Fruit fly (Drosophila melanogaster) Kc167 (cell line): ENCODE results near the gene Cwc25.

ENCODE experiments used
- Myc ChIP-seq: fragments of >200 bp; optimal IDR thresholded peaks from 2 replicates; lab custom pipeline; 2017; ENCODE audit warnings: missing external identifiers
- Sin3A ChIP-seq: fragments of >200 bp; optimal IDR thresholded peaks from 2 replicates; lab custom pipeline; 2018; ENCODE audit warnings: missing external identifiers
- h ChIP-seq: fragments of >200 bp; optimal IDR thresholded peaks from 3 replicates; lab custom pipeline; 2018; ENCODE audit warnings: missing external identifiers
- insv ChIP-seq: fragments of >200 bp; optimal IDR thresholded peaks from 3 replicates; lab custom pipeline; 2018; ENCODE audit warnings: missing external identifiers
- psq ChIP-seq: fragments of >200 bp; optimal IDR thresholded peaks from 2 replicates; lab custom pipeline; 2017; ENCODE audit warnings: missing external identifiers
- ttk ChIP-seq: sonication (Bioruptor generic); optimal IDR thresholded peaks from 2 replicates; lab custom pipeline; 2017; ENCODE audit warnings: missing external identifiers

Gene Cwc25

dm6 chr2L:2732139-2732830 is 12.6 kb upstream of the Cwc25 start:
- no peak for TF ChIP-seq psq
- no peak for TF ChIP-seq Myc (lab: Kevin White, UChicago)
- TF ChIP-seq h (lab: Kevin White, UChicago), result no peak
- TF ChIP-seq ttk (lab: Kevin White, UChicago), result no peak
- no peak for TF ChIP-seq Sin3A (lab: Kevin White, UChicago)
- TF ChIP-seq insv, result no peak

- TF ChIP-seq Myc (lab: Kevin White, UChicago) (no peak), insv (no peak)
These were observed 10.7 kb upstream of the Cwc25 start for dm6 chr2L:2734215-2734614.

- TF ChIP-seq Sin3A (lab: Kevin White, UChicago) (no peak), insv (no peak), Myc (lab: Kevin White, UChicago) (no peak), h (lab: Kevin White, UChicago) (no peak), ttk (lab: Kevin White, UChicago) (no peak), psq (no peak)
These were observed 10.0 kb upstream of the Cwc25 start for dm6 chr2L:2734946-2735345.

dm6 chr2L:2735539-2735938 is 9.4 kb upstream of the Cwc25 start:
- TF ChIP-seq ttk (lab: Kevin White, UChicago), result no peak
- TF ChIP-seq psq, result no peak
- no peak for TF ChIP-seq Sin3A (lab: Kevin White, UChicago)
- TF ChIP-seq h (lab: Kevin White, UChicago), result no peak
- no peak for TF ChIP-seq insv
- no peak for TF ChIP-seq Myc (lab: Kevin White, UChicago)

dm6 chr2L:2737561-2737960 is 7.3 kb upstream of the Cwc25 start:
- TF ChIP-seq Sin3A (lab: Kevin White, UChicago) (no peak), ttk (lab: Kevin White, UChicago) (no peak)

- TF ChIP-seq Sin3A (lab: Kevin White, UChicago) (no peak), psq (no peak), insv (no peak), Myc (lab: Kevin White, UChicago) (no peak), h (lab: Kevin White, UChicago) (no peak), ttk (lab: Kevin White, UChicago) (no peak)
These were observed 5.1 kb upstream of the Cwc25 start, which contains the start of gene Hrs for dm6 chr2L:2739820-2740230. Hrs (plus strand) TSS chr2L:2739986.

dm6 chr2L:2748480-2749143 is 3.7 kb downstream of the Cwc25 start:
- TF ChIP-seq Myc (lab: Kevin White, UChicago), result no peak
- TF ChIP-seq h (lab: Kevin White, UChicago), result no peak
- no peak for TF ChIP-seq psq
- TF ChIP-seq insv, result no peak
- no peak for TF ChIP-seq Sin3A (lab: Kevin White, UChicago)
- no peak for TF ChIP-seq ttk (lab: Kevin White, UChicago)

- TF ChIP-seq ttk (lab: Kevin White, UChicago), result peak; percentile 23
- no peak for TF ChIP-seq Sin3A (lab: Kevin White, UChicago)
These were observed 4.4 kb downstream of the Cwc25 start for dm6 chr2L:2749144-2749766.

- no peak for TF ChIP-seq Sin3A (lab: Kevin White, UChicago)
- TF ChIP-seq psq, result no peak
- TF ChIP-seq insv, result no peak
- no peak for TF ChIP-seq Myc (lab: Kevin White, UChicago)
- no peak for TF ChIP-seq ttk (lab: Kevin White, UChicago)
- no peak for TF ChIP-seq h (lab: Kevin White, UChicago)
These were observed 5.6 kb downstream of the Cwc25 start for dm6 chr2L:2750337-2751084.

- no peak for TF ChIP-seq Sin3A (lab: Kevin White, UChicago)
- no peak for TF ChIP-seq Myc (lab: Kevin White, UChicago)
- no peak for TF ChIP-seq h (lab: Kevin White, UChicago)
- no peak for TF ChIP-seq ttk (lab: Kevin White, UChicago)
- TF ChIP-seq psq, result no peak
- TF ChIP-seq insv, result no peak
These were observed 6.3 kb downstream of the Cwc25 start for dm6 chr2L:2751085-2751710.

- TF ChIP-seq ttk (lab: Kevin White, UChicago), result no peak
- no peak for TF ChIP-seq Myc (lab: Kevin White, UChicago)
- TF ChIP-seq Sin3A (lab: Kevin White, UChicago), result no peak
- no peak for TF ChIP-seq psq
- TF ChIP-seq h (lab: Kevin White, UChicago), result no peak
- TF ChIP-seq insv, result no peak
These were observed 7.1 kb downstream of the Cwc25 start, which contains the start of gene Bacc for dm6 chr2L:2751904-2752459. Bacc (plus strand) TSS chr2L:2752445.
